Fruit fly (Drosophila melanogaster) ovary, adult (tissue): ENCODE measurements around the gene Skp2.
A peak's percentile ranks its signal among the peaks of the same experiment; 100 is the strongest.

Experiments
- CG17801 ChIP-seq: fragments of 200-800 bp; optimal IDR thresholded peaks from 2 replicates; lab custom pipeline; 2019; ENCODE audit warnings: missing biosample characterization, mild to moderate bottlenecking, missing genetic modification characterization, moderate library complexity; ENCODE audit not compliant: partially characterized antibody

Gene Skp2

dm6 chr3R:4333964-4334363 lies 3.5 kb downstream of the Skp2 start, which contains the start of gene CG9776:
TSS of gene CG9776 (minus strand) at chr3R:4334071.
- TF ChIP-seq CG17801 (GFP tag; lab: Kevin White, UChicago) = peak; percentile 24

- peak; percentile 51 for TF ChIP-seq CG17801 (GFP tag; lab: Kevin White, UChicago)
Measured at dm6 chr3R:4319507-4320138, 17.9 kb downstream of the Skp2 start, which contains the start of gene CG9795. TSS of gene CG9795 (plus strand) at chr3R:4319683.

DNA sequence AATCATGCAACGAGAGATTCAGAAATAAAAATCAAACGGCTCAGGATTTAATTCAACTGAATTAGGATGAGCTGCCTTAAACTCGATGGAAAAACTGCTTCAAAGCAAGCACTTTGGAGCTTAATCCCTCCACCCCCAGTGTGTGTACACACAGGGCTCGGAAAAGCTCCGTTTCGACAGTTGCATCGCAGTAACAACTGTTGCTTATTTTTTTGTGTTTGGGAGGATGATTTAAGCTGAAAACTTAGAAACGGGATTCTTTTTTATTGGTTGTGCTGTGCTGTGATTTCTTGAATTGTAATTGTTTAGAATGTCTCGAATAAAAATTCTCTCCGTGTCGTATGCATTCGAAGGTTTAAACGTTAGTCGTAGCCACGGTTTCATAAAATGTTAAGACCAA lies 18.5 kb downstream of the Skp2 start, which contains the start of gene Syt14:
Syt14 (minus strand) TSS at position 71 of the 400 bp plus-strand sequence.
- TF ChIP-seq CG17801 (GFP tag; lab: Kevin White, UChicago) = no peak

DNA sequence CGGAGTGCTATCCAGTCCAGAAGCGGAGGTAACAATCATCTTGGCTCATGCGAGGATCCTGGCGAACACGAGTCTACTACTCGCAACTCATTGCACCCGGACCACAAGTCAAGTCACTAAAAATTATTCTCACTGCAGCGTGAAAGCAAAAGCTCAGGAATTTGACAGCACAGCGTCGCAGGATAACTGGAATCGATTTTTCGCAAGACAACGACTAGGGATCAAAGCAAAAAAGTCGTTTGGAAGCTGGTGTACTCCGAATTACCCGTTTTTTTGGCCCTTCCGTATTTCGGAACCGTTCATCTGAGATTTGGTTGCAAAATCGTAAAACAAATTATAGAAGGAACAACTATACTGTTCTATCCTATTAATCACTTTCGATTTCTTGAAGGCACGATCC lies 18.9 kb downstream of the Skp2 start:
- no peak for TF ChIP-seq CG17801 (GFP tag; lab: Kevin White, UChicago)

DNA sequence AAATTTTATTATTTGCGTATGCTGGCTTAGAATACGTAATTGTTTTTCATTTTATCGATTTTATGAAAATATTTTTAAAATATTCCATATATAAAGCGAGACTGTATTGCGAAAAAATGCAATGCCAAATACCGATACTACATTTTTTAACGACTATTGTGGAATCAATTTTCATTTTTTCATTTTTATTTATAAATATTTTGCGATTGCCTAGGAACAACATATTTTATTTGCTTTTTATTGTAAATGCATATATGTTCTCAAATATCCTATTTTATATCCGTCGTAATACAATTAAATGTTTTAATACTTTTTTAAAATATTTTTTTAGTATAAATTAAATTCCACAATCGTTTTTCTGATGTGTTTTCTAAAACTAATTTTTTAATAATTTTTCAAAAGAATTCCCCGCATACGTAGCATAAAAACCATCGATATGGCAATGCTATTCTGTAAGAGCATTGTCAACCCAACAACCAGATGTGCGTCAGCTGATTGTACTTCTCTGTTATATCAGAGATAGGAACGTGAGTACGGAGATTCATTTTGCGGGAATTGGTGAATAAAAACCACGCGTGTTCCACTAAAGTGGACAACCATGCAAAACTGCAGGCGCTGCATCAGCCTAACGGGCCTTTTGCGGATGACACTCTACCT lies 26.3 kb downstream of the Skp2 start, which contains the start of gene Suv3:
Suv3 (plus strand) TSS at position 489 of the 657 bp plus-strand sequence.
- peak; percentile 33 for TF ChIP-seq CG17801 (GFP tag; lab: Kevin White, UChicago)

dm6 chr3R:4310683-4311066 lies 26.8 kb downstream of the Skp2 start, which contains the start of gene Vps24:
TSS of gene Vps24 (minus strand) at chr3R:4310947.
- TF ChIP-seq CG17801 (GFP tag; lab: Kevin White, UChicago) = no peak

DNA sequence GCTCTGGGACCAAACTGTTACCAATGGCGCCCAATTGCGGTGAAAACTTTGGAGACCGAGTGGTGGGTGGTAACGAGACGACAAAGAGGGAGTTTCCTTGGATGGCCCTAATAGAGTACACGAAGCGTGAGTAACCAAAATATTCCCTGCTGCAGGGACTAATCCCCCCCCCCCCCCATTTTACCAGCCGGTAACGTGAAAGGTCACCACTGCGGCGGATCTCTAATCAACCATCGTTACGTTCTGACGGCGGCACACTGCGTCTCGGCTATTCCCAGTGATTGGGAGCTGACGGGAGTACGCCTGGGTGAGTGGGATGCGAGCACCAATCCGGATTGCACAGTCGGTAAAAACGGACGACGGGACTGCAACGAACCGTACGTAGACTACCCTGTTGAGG lies 28.8 kb downstream of the Skp2 start:
- no peak for TF ChIP-seq CG17801 (GFP tag; lab: Kevin White, UChicago)

dm6 chr3R:4307664-4308416 lies 29.6 kb downstream of the Skp2 start, which contains the start of gene MP1:
TSS of gene MP1 (plus strand) at chr3R:4307908.
- TF ChIP-seq CG17801 (GFP tag; lab: Kevin White, UChicago) = peak; percentile 23

- no peak for TF ChIP-seq CG17801 (GFP tag; lab: Kevin White, UChicago)
Measured at dm6 chr3R:4301485-4301884, 36.0 kb downstream of the Skp2 start.

- no peak for TF ChIP-seq CG17801 (GFP tag; lab: Kevin White, UChicago)
Measured at dm6 chr3R:4294689-4295088, 42.8 kb downstream of the Skp2 start, which contains the start of gene Nepl11. TSS of gene Nepl11 (minus strand) at chr3R:4294840.

DNA sequence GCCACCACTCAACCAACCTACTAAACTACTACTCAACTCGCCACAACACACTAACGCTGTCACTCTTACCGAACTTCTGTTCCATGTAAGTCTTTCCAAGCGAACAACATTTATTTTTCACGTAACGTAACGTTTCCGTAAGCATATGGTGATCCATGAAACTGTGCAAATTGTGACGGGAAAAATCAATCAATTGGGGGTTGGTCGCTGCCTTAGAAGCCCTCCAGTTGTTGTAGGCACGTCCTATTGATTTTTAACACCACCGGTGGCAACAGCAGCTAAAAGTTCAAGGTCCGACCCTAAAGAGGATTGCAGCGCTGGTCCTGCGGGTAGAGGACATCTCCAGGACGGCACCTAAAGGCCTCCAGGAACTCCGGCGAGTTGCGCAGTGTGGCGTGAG lies 45.3 kb downstream of the Skp2 start:
- no peak for TF ChIP-seq CG17801 (GFP tag; lab: Kevin White, UChicago)

DNA sequence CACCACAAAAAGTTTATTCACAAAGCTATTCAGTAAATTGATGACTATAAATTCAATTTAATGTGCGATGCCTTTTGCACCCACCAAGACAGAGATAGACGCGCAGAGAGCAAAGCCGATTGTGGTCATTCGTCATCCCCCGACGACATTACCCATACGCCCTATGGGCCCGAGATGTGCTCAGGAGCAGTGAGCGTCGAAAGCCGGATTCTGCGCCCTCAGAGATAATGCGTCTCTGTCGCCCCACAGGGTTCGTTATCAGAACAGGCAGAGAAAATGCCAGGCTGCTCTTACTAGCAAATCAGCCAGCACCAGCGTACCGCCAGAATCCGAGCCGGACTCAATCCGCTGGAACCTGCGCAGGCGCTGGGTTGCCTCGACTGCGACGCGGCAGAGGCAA lies 46.2 kb downstream of the Skp2 start:
- TF ChIP-seq CG17801 (GFP tag; lab: Kevin White, UChicago) = no peak
